Worm (Caenorhabditis elegans) whole organism, young adult: ENCODE data around the gene slc-25A10.

Source experiments
- F52B5.7 ChIP-seq: sonication (generic microtip); optimal IDR thresholded peaks from 2 replicates; lab custom pipeline; 2016; ENCODE audit warnings: mild to moderate bottlenecking, missing genetic modification characterization, missing compliant biosample characterization
- Y53F4B.3 ChIP-seq: fragments of 200-800 bp; sonication (Bioruptor generic); IDR thresholded peaks from 2 replicates; pipeline ENCODE4 v1.3.6; 2022; ENCODE audit warnings: missing genetic modification reagents, missing genetic modification characterization, missing compliant biosample characterization
- Y95B8A.8 ChIP-seq: fragments of 200-800 bp; sonication (Bioruptor generic); IDR thresholded peaks from 2 replicates; pipeline ENCODE4 v1.3.6; 2022; ENCODE audit warnings: missing genetic modification reagents, missing genetic modification characterization, missing compliant biosample characterization
- ama-1 ChIP-seq, 3 experiments: fragments of 150-350 bp in 1 of 3; sonication (generic microtip) in 2 of 3; optimal IDR thresholded peaks; 2 replicates each; lab custom pipeline; 2014 to 2018; ENCODE audit warnings: missing biosample characterization in 2 of 3, missing genetic modification characterization in 2 of 3, missing genetic modification reagents in 2 of 3
- ceh-27 ChIP-seq: fragments of 200-800 bp; sonication (Bioruptor generic); optimal IDR thresholded peaks from 2 replicates; lab custom pipeline; 2018; ENCODE audit warnings: mild to moderate bottlenecking, missing genetic modification characterization, moderate library complexity, missing compliant biosample characterization
- dpl-1 ChIP-seq: fragments of 150-350 bp; optimal IDR thresholded peaks from 2 replicates; lab custom pipeline; 2014; ENCODE audit warnings: missing biosample characterization, missing genetic modification reagents, missing genetic modification characterization
- unc-62 ChIP-seq: fragments of 150-350 bp; optimal IDR thresholded peaks from 2 replicates; lab custom pipeline; 2014; ENCODE audit warnings: missing biosample characterization, missing genetic modification reagents, missing genetic modification characterization

DNA sequence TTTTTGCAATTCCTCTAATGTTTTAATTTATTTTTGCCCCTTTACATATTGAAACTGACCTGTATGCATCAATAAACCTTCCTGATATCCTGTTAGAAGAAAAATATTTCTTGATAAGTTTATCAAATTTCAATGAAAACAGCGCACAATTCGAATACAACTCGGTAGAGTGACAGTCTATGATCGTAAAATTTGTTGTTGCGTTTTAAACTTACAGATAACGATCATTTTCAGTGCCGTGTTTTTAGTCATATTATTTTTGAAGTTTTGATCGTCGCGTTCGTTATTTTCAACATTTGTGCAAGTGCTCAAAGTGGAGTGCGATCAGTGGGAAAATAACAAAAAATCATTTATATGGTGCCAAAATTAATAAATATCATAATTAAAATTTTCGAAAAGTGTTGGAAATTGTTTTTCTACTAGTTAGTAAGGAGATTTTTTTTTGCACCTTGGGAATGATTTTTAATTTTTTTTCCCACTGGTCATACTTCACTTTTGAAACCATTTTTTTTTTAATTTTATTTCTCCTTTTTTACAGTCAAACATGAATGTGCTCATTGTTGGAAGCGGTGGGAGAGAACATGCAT, 51.0 kb downstream of the slc-25A10 start, which contains the start of gene F38B6.4:
- TF ChIP-seq unc-62 (GFP tag; lab: Kevin White, UChicago) (no peak), ama-1 (optimal IDR thresholded peaks at IDR 0.05; lab: Kevin White, UChicago) (no peak), ama-1 (GFP tag; optimal IDR thresholded peaks at IDR 0.05; lab: Kevin White, UChicago) (no peak), ceh-27 (GFP tag; lab: Kevin White, UChicago) (no peak), dpl-1 (GFP tag; lab: Kevin White, UChicago) (no peak), Y95B8A.8 (GFP tag; lab: Robert Waterston, UW) (no peak), F52B5.7 (no peak), Y53F4B.3 (no peak)
